Worm (Caenorhabditis elegans) whole organism, young adult: ENCODE results near the gene F10E9.3.

ENCODE experiments used
- B0019.2 ChIP-seq: fragments of 200-800 bp; sonication (Bioruptor generic); conservative IDR thresholded peaks from 2 replicates; pipeline ENCODE4 v1.3.6; 2022; ENCODE audit warnings: missing genetic modification reagents, missing genetic modification characterization, missing compliant biosample characterization
- B0035.1 ChIP-seq: sonication (generic microtip); optimal IDR thresholded peaks from 2 replicates; lab custom pipeline; 2016; ENCODE audit warnings: missing genetic modification characterization, mild to moderate bottlenecking, missing compliant biosample characterization, missing genotype, missing genetic modification reagents
- T26A5.8 ChIP-seq: sonication (generic microtip); optimal IDR thresholded peaks from 2 replicates; lab custom pipeline; 2016; ENCODE audit warnings: missing genetic modification characterization, missing compliant biosample characterization
- Y53F4B.3 ChIP-seq: fragments of 200-800 bp; sonication (Bioruptor generic); IDR thresholded peaks from 2 replicates; pipeline ENCODE4 v1.3.6; 2022; ENCODE audit warnings: missing genetic modification reagents, missing genetic modification characterization, missing compliant biosample characterization
- ets-4 ChIP-seq: fragments of 200-800 bp; sonication (Bioruptor generic); optimal IDR thresholded peaks from 2 replicates; lab custom pipeline; 2018; ENCODE audit warnings: mild to moderate bottlenecking, missing genetic modification characterization, missing compliant biosample characterization
- lin-35 ChIP-seq, 3 experiments: fragments of 150-350 bp in 2 of 3; sonication (generic microtip) in 1 of 3; optimal IDR thresholded peaks; 2 replicates each; lab custom pipeline; 2014 to 2018; ENCODE audit warnings: missing biosample characterization in 3 of 3, missing genetic modification characterization in 3 of 3, missing genetic modification reagents in 3 of 3
- nfya-1 ChIP-seq: sonication (generic microtip); optimal IDR thresholded peaks from 2 replicates; lab custom pipeline; 2017; ENCODE audit warnings: antibody characterized with exemption, missing compliant biosample characterization, missing genetic modification characterization, borderline replicate concordance; ENCODE audit not compliant: insufficient read depth
- nhr-179 ChIP-seq: sonication (generic microtip); optimal IDR thresholded peaks from 2 replicates; lab custom pipeline; 2016; ENCODE audit warnings: mild to moderate bottlenecking, missing genetic modification characterization, missing compliant biosample characterization
- rpc-1 ChIP-seq, 2 experiments: fragments of 150-350 bp in 1 of 2; sonication (generic microtip) in 1 of 2; optimal IDR thresholded peaks; 2 replicates each; lab custom pipeline; 2014 to 2018; ENCODE audit warnings: missing biosample characterization in 1 of 2, missing genetic modification characterization in 1 of 2, missing genetic modification reagents in 1 of 2, missing genotype in 1 of 2
- sea-2 ChIP-seq: fragments of 200-800 bp; sonication (Bioruptor generic); IDR thresholded peaks from 2 replicates; pipeline ENCODE4 v1.3.6; 2022; ENCODE audit warnings: missing genetic modification characterization, missing compliant biosample characterization
- snpc-4 ChIP-seq, 5 experiments: fragments of 150-350 bp in 1 of 5; sonication (generic microtip) in 4 of 5; optimal IDR thresholded peaks; 2 replicates each; lab custom pipeline; 2014 to 2018; ENCODE audit warnings: missing genetic modification characterization in 5 of 5, missing biosample characterization in 3 of 5, antibody characterized with exemption in 2 of 5, mild to moderate bottlenecking in 2 of 5, missing compliant biosample characterization in 2 of 5, missing genotype in 2 of 5, moderate library complexity in 2 of 5, missing genetic modification reagents in 1 of 5
- sptf-2 ChIP-seq: fragments of 200-800 bp; sonication (Bioruptor generic); optimal IDR thresholded peaks from 2 replicates; lab custom pipeline; 2018; ENCODE audit warnings: mild to moderate bottlenecking, missing genetic modification characterization, missing compliant biosample characterization
- unc-130 ChIP-seq: sonication (generic microtip); optimal IDR thresholded peaks from 2 replicates; lab custom pipeline; 2016; ENCODE audit warnings: missing genetic modification reagents, missing genetic modification characterization, missing compliant biosample characterization

ce11 chrIII:8305816-8306215 is 5.0 kb upstream of the F10E9.3 start:
- TF ChIP-seq lin-35 (GFP tag; optimal IDR thresholded peaks at IDR 0.05; lab: Kevin White, UChicago) (no peak), unc-130 (GFP tag; lab: Kevin White, UChicago) (no peak), Y53F4B.3 (GFP tag; lab: Robert Waterston, UW) (no peak), sea-2 (GFP tag; lab: Robert Waterston, UW) (no peak), sptf-2 (GFP tag; lab: Kevin White, UChicago) (no peak), rpc-1 (optimal IDR thresholded peaks at IDR 0.05; lab: Kevin White, UChicago) (no peak), rpc-1 (tag; optimal IDR thresholded peaks at IDR 0.05; lab: Kevin White, UChicago) (no peak), B0035.1 (no peak), ets-4 (GFP tag; lab: Kevin White, UChicago) (no peak), snpc-4 (GFP tag; optimal IDR thresholded peaks at IDR 0.05; lab: Kevin White, UChicago) (no peak), snpc-4 (tag; optimal IDR thresholded peaks at IDR 0.05; lab: Kevin White, UChicago) (no peak), B0019.2 (GFP tag; lab: Robert Waterston, UW) (no peak), T26A5.8 (tag; lab: Kevin White, UChicago) (no peak), nhr-179 (tag; lab: Kevin White, UChicago) (no peak), nfya-1 (no peak)
